Worm (Caenorhabditis elegans) whole organism, L2 larva: ENCODE measurements around the gene F52H2.15.

Experiments used
- C34F6.9 ChIP-seq: fragments of 150-350 bp; optimal IDR thresholded peaks from 2 replicates; lab custom pipeline; 2014; ENCODE audit warnings: missing biosample characterization, missing genetic modification characterization
- F13H6.1 ChIP-seq: sonication (generic microtip); optimal IDR thresholded peaks from 2 replicates; lab custom pipeline; 2016; ENCODE audit warnings: missing genetic modification characterization, missing compliant biosample characterization
- R02D3.7 ChIP-seq: fragments of 150-350 bp; optimal IDR thresholded peaks from 2 replicates; lab custom pipeline; 2014; ENCODE audit warnings: missing biosample characterization, missing genetic modification characterization
- aly-2 ChIP-seq: fragments of 150-350 bp; optimal IDR thresholded peaks from 2 replicates; lab custom pipeline; 2014; ENCODE audit warnings: missing biosample characterization, missing genetic modification characterization
- ama-1 ChIP-seq: fragments of 150-350 bp; optimal IDR thresholded peaks from 2 replicates; lab custom pipeline; 2018; ENCODE audit warnings: inconsistent platforms
- ceh-16 ChIP-seq: fragments of 150-350 bp; optimal IDR thresholded peaks from 2 replicates; lab custom pipeline; 2014; ENCODE audit warnings: missing biosample characterization, missing genetic modification characterization
- ceh-82 ChIP-seq: fragments of 150-350 bp; optimal IDR thresholded peaks from 2 replicates; lab custom pipeline; 2014; ENCODE audit warnings: missing biosample characterization, missing genetic modification characterization
- crh-2 ChIP-seq: sonication (generic microtip); optimal IDR thresholded peaks from 2 replicates; lab custom pipeline; 2017; ENCODE audit warnings: missing biosample characterization, missing genetic modification characterization
- dmd-4 ChIP-seq: sonication (generic microtip); optimal IDR thresholded peaks from 2 replicates; lab custom pipeline; 2017; ENCODE audit warnings: missing biosample characterization, missing genetic modification characterization
- egl-27 ChIP-seq: sonication (generic microtip); optimal IDR thresholded peaks from 3 replicates; lab custom pipeline; 2017; ENCODE audit warnings: missing biosample characterization, missing genetic modification reagents, missing genetic modification characterization
- elt-1 ChIP-seq: fragments of 150-350 bp; optimal IDR thresholded peaks from 2 replicates; lab custom pipeline; 2014; ENCODE audit warnings: missing biosample characterization, missing genetic modification characterization
- fos-1 ChIP-seq: fragments of 150-350 bp; optimal IDR thresholded peaks from 2 replicates; lab custom pipeline; 2014; ENCODE audit warnings: missing biosample characterization, missing genetic modification characterization
- gmeb-1 ChIP-seq: fragments of 150-350 bp; optimal IDR thresholded peaks from 2 replicates; lab custom pipeline; 2014; ENCODE audit warnings: missing biosample characterization, missing genetic modification characterization
- lin-11 ChIP-seq: fragments of 150-350 bp; sonication (generic microtip); optimal IDR thresholded peaks from 2 replicates; lab custom pipeline; 2014; ENCODE audit warnings: missing biosample characterization, missing genetic modification characterization, inconsistent platforms, mixed read lengths
- lin-13 ChIP-seq: fragments of 150-350 bp; optimal IDR thresholded peaks from 2 replicates; lab custom pipeline; 2014; ENCODE audit warnings: missing biosample characterization, missing genetic modification reagents, missing genetic modification characterization
- lin-39 ChIP-seq: fragments of 150-350 bp; optimal IDR thresholded peaks from 2 replicates; lab custom pipeline; 2014; ENCODE audit warnings: missing biosample characterization, missing genetic modification reagents, missing genetic modification characterization
- lsy-2 ChIP-seq, 2 experiments: fragments of 150-350 bp in 1 of 2; sonication (generic microtip) in 1 of 2; optimal IDR thresholded peaks; 2 replicates each; lab custom pipeline; 2014 to 2017; ENCODE audit warnings: missing biosample characterization in 2 of 2, missing genetic modification characterization in 2 of 2
- mab-5 ChIP-seq: fragments of 150-350 bp; optimal IDR thresholded peaks from 2 replicates; lab custom pipeline; 2014; ENCODE audit warnings: missing biosample characterization, missing genetic modification characterization
- nhr-12 ChIP-seq: fragments of 150-350 bp; optimal IDR thresholded peaks from 2 replicates; lab custom pipeline; 2014; ENCODE audit warnings: missing biosample characterization, missing genetic modification characterization
- nhr-129 ChIP-seq: fragments of 150-350 bp; optimal IDR thresholded peaks from 2 replicates; lab custom pipeline; 2014; ENCODE audit warnings: missing biosample characterization, missing genetic modification characterization
- nhr-21 ChIP-seq: fragments of 150-350 bp; optimal IDR thresholded peaks from 2 replicates; lab custom pipeline; 2014; ENCODE audit warnings: missing biosample characterization, missing genetic modification characterization
- nhr-23 ChIP-seq: fragments of 150-350 bp; optimal IDR thresholded peaks from 2 replicates; lab custom pipeline; 2014; ENCODE audit warnings: missing biosample characterization, missing genetic modification reagents, missing genetic modification characterization
- nhr-237 ChIP-seq: fragments of 150-350 bp; optimal IDR thresholded peaks from 2 replicates; lab custom pipeline; 2014; ENCODE audit warnings: missing biosample characterization, missing genetic modification characterization
- nhr-25 ChIP-seq: fragments of 150-350 bp; sonication (generic microtip); optimal IDR thresholded peaks from 3 replicates; lab custom pipeline; 2014; ENCODE audit warnings: missing biosample characterization, missing genetic modification characterization
- peb-1 ChIP-seq: fragments of 150-350 bp; optimal IDR thresholded peaks from 2 replicates; lab custom pipeline; 2014; ENCODE audit warnings: missing biosample characterization, missing genetic modification characterization
- sem-4 ChIP-seq: fragments of 150-350 bp; optimal IDR thresholded peaks from 2 replicates; lab custom pipeline; 2014; ENCODE audit warnings: missing biosample characterization, missing genetic modification reagents, missing genetic modification characterization
- skn-1 ChIP-seq: sonication (generic microtip); optimal IDR thresholded peaks from 2 replicates; lab custom pipeline; 2017; ENCODE audit warnings: missing biosample characterization, missing genetic modification characterization
- sma-9 ChIP-seq, 2 experiments: fragments of 150-350 bp in 1 of 2; sonication (generic microtip) in 1 of 2; optimal IDR thresholded peaks; 2 replicates each; lab custom pipeline; 2014 to 2016; ENCODE audit warnings: missing genetic modification characterization in 2 of 2, mild to moderate bottlenecking in 1 of 2, missing biosample characterization in 1 of 2, missing compliant biosample characterization in 1 of 2, missing genetic modification reagents in 1 of 2, moderate library complexity in 1 of 2
- snpc-4 ChIP-seq: fragments of 150-350 bp; optimal IDR thresholded peaks from 2 replicates; lab custom pipeline; 2014; ENCODE audit warnings: missing biosample characterization, missing genetic modification characterization
- unc-39 ChIP-seq: fragments of 150-350 bp; optimal IDR thresholded peaks from 2 replicates; lab custom pipeline; 2014; ENCODE audit warnings: missing biosample characterization, missing genetic modification characterization
- unc-55 ChIP-seq: fragments of 150-350 bp; sonication (generic microtip); optimal IDR thresholded peaks from 3 replicates; lab custom pipeline; 2014; ENCODE audit warnings: missing biosample characterization, missing genetic modification reagents, missing genetic modification characterization
- zag-1 ChIP-seq: fragments of 150-350 bp; optimal IDR thresholded peaks from 2 replicates; lab custom pipeline; 2014; ENCODE audit warnings: missing biosample characterization, missing genetic modification characterization
- ztf-1 ChIP-seq: fragments of 200-800 bp; sonication (Bioruptor generic); conservative IDR thresholded peaks from 2 replicates; pipeline ENCODE4 v1.3.6; 2022; ENCODE audit warnings: missing genetic modification characterization, missing compliant biosample characterization
- ztf-11 ChIP-seq: sonication (generic microtip); optimal IDR thresholded peaks from 2 replicates; lab custom pipeline; 2017; ENCODE audit warnings: missing biosample characterization, missing genetic modification characterization
- ztf-4 ChIP-seq: fragments of 150-350 bp; optimal IDR thresholded peaks from 2 replicates; lab custom pipeline; 2014; ENCODE audit warnings: missing biosample characterization, missing genetic modification characterization

F52H2.15 gene

ce11 chrX:2553433-2553860 lies 11.7 kb upstream of the F52H2.15 start (continued):
- peak; percentile 13 for TF ChIP-seq ztf-4 (tag; lab: Kevin White, UChicago)
- no peak for TF ChIP-seq ztf-1 (GFP tag; lab: Robert Waterston, UW)
- no peak for TF ChIP-seq aly-2 (tag; lab: Kevin White, UChicago)
- no peak for TF ChIP-seq lin-11 (tag; lab: Kevin White, UChicago)
- TF ChIP-seq snpc-4: no peak
- TF ChIP-seq nhr-23 (tag; lab: Kevin White, UChicago): no peak
- TF ChIP-seq R02D3.7 (tag; lab: Kevin White, UChicago): no peak
- no peak for TF ChIP-seq lin-39
- TF ChIP-seq crh-2 (tag; lab: Kevin White, UChicago): peak; percentile 70
- peak; percentile 73 for TF ChIP-seq nhr-21 (tag; lab: Kevin White, UChicago)
- peak; percentile 63 for TF ChIP-seq C34F6.9

- TF ChIP-seq sem-4 (peak; percentile 53), egl-27 (tag; lab: Kevin White, UChicago) (peak; percentile 51), lin-13 (GFP tag; lab: Kevin White, UChicago) (peak; percentile 48), crh-2 (tag; lab: Kevin White, UChicago) (peak; percentile 20), F13H6.1 (tag; lab: Kevin White, UChicago) (peak; percentile 30), ceh-82 (tag; lab: Kevin White, UChicago) (no peak), nhr-25 (tag; lab: Kevin White, UChicago) (peak; percentile 37), unc-39 (tag; lab: Kevin White, UChicago) (no peak), lsy-2 (tag; optimal IDR thresholded peaks at IDR 0.05; lab: Kevin White, UChicago) (peak in 1 of 2 experiments; percentile 74)
- TF ChIP-seq, all 48 proteins: peak for 7
Observed at ce11 chrX:2559399-2559798, 5.8 kb upstream of the F52H2.15 start.

ce11 chrX:2559979-2560378 lies 5.2 kb upstream of the F52H2.15 start, which contains the start of gene F52H2.5:
Gene F52H2.5, minus strand, starts transcription at chrX:2560079.
- TF ChIP-seq skn-1 (tag; lab: Kevin White, UChicago): no peak

ce11 chrX:2564047-2564446 lies 1.1 kb upstream of the F52H2.15 start, which contains the start of gene dhcr-24:
Gene dhcr-24, minus strand, starts transcription at chrX:2564147.
- TF ChIP-seq unc-55 (no peak), ama-1 (lab: Kevin White, UChicago) (no peak), dmd-4 (no peak), ceh-82 (tag; lab: Kevin White, UChicago) (no peak), sem-4 (no peak), sma-9 (GFP tag; optimal IDR thresholded peaks at IDR 0.05; lab: Kevin White, UChicago) (no peak), sma-9 (tag; optimal IDR thresholded peaks at IDR 0.05; lab: Kevin White, UChicago) (no peak), nhr-12 (tag; lab: Kevin White, UChicago) (no peak), C34F6.9 (no peak), zag-1 (no peak), ztf-4 (tag; lab: Kevin White, UChicago) (no peak), skn-1 (tag; lab: Kevin White, UChicago) (no peak), nhr-237 (no peak), R02D3.7 (tag; lab: Kevin White, UChicago) (no peak)

- TF ChIP-seq ztf-4 (tag; lab: Kevin White, UChicago) (no peak), ceh-16 (no peak), sma-9 (GFP tag; optimal IDR thresholded peaks at IDR 0.05; lab: Kevin White, UChicago) (peak; percentile 28), sma-9 (tag; optimal IDR thresholded peaks at IDR 0.05; lab: Kevin White, UChicago) (no peak)
Observed at ce11 chrX:2567761-2568160, 2.6 kb downstream of the F52H2.15 start.

- TF ChIP-seq elt-1: no peak
- TF ChIP-seq mab-5 (tag; lab: Kevin White, UChicago): no peak
- TF ChIP-seq nhr-237: no peak
- no peak for TF ChIP-seq nhr-21 (tag; lab: Kevin White, UChicago)
- TF ChIP-seq lin-13 (GFP tag; lab: Kevin White, UChicago): no peak
- TF ChIP-seq R02D3.7 (tag; lab: Kevin White, UChicago): no peak
- TF ChIP-seq crh-2 (tag; lab: Kevin White, UChicago): peak; percentile 40
- TF ChIP-seq ztf-11: no peak
- peak; percentile 26 for TF ChIP-seq gmeb-1
- TF ChIP-seq sma-9 (GFP tag; optimal IDR thresholded peaks at IDR 0.05; lab: Kevin White, UChicago): peak; percentile 60
- no peak for TF ChIP-seq sma-9 (tag; optimal IDR thresholded peaks at IDR 0.05; lab: Kevin White, UChicago)
- peak; percentile 99 for TF ChIP-seq fos-1
- peak; percentile 57 for TF ChIP-seq nhr-129 (tag; lab: Kevin White, UChicago)
- TF ChIP-seq ztf-1 (GFP tag; lab: Robert Waterston, UW): no peak
- no peak for TF ChIP-seq snpc-4
- peak; percentile 46 for TF ChIP-seq F13H6.1 (tag; lab: Kevin White, UChicago)
- no peak for TF ChIP-seq peb-1 (tag; lab: Kevin White, UChicago)
Observed at ce11 chrX:2569040-2569439, 3.9 kb downstream of the F52H2.15 start.
